Worm (Caenorhabditis elegans): Measurements from ENCODE around the gene unc-23.
A peak's percentile ranks its signal among the peaks of the same experiment; 100 is the strongest.
"Not testable (repeated sequence)": the region's sequence is repeated elsewhere in the genome, so short reads cannot be mapped to it uniquely, and the experiment has no call there.

DNA sequence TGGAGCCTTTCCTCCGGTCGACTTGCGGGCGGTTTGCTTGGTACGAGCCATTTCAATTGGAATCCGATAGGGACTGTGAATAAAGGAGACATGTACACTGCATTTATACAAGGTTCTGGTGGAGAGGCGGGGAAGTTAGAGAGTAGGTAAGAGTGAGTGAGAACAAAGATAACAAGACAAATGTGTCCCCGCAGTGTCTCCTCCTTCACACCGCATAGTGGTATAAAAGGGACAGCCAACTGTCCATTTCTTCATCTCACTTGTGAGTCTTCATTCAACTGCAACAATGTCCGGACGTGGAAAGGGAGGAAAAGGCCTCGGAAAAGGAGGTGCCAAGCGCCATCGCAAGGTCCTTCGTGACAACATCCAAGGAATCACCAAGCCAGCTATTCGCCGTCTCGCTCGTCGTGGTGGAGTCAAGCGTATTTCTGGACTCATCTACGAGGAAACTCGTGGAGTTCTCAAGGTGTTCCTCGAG is 38.2 kb upstream of the unc-23 start, which contains the start of the genes his-17 and his-18:
- TF ChIP-seq ama-1 (optimal IDR thresholded peaks at IDR 0.05); ets-7 (tag; optimal IDR thresholded peaks at IDR 0.05); hmbx-1 (tag; optimal IDR thresholded peaks at IDR 0.05); B0310.2 (tag; optimal IDR thresholded peaks at IDR 0.05); hnd-1 (tag; optimal IDR thresholded peaks at IDR 0.05): not testable (repeated sequence)
- TF ChIP-seq tbx-37 (GFP tag; conservative IDR thresholded peaks at IDR 0.05) (peak; percentile 22; the same call in 1 of the 2 replicates), flt-1 (GFP tag; IDR thresholded peaks at IDR 0.05) (peak; percentile 45; the same call in 1 of the 2 replicates), pes-1 (GFP tag; IDR thresholded peaks at IDR 0.05) (peak; percentile 77), tbx-11 (GFP tag; IDR thresholded peaks at IDR 0.05) (peak; percentile 61; the same call in 1 of the 2 replicates), sea-1 (GFP tag; conservative IDR thresholded peaks at IDR 0.05) (peak; percentile 73), scrt-1 (GFP tag; IDR thresholded peaks at IDR 0.05) (peak; percentile 56; the same call in 1 of the 2 replicates)

All from whole organism, early embryonic.